Worm (Caenorhabditis elegans) whole organism, mixed stage, embryonic: ENCODE measurements around the gene T13G4.1.

Experiments
- M03D4.4 ChIP-seq: sonication (generic microtip); optimal IDR thresholded peaks from 2 replicates; lab custom pipeline; 2017; ENCODE audit warnings: mild to moderate bottlenecking, missing genetic modification characterization, missing compliant biosample characterization
- bed-3 ChIP-seq: fragments of 200-800 bp; sonication (Bioruptor generic); optimal IDR thresholded peaks from 3 replicates; lab custom pipeline; 2018; ENCODE audit warnings: mild to moderate bottlenecking, missing genetic modification characterization, moderate library complexity, missing compliant biosample characterization
- ceh-39 ChIP-seq: fragments of 150-350 bp; optimal IDR thresholded peaks from 2 replicates; lab custom pipeline; 2014; ENCODE audit warnings: missing biosample characterization, missing genetic modification characterization
- ceh-43 ChIP-seq: fragments of 200-800 bp; sonication (Bioruptor generic); optimal IDR thresholded peaks from 2 replicates; lab custom pipeline; 2018; ENCODE audit warnings: mild to moderate bottlenecking, missing genetic modification characterization, moderate library complexity, missing compliant biosample characterization
- cnd-1 ChIP-seq: fragments of 200-800 bp; sonication (Bioruptor generic); optimal IDR thresholded peaks from 2 replicates; lab custom pipeline; 2018; ENCODE audit warnings: mild to moderate bottlenecking, missing genetic modification characterization, missing compliant biosample characterization
- elt-3 ChIP-seq: fragments of 150-350 bp; optimal IDR thresholded peaks from 2 replicates; lab custom pipeline; 2014; ENCODE audit warnings: missing biosample characterization, missing genetic modification characterization
- flh-1 ChIP-seq: fragments of 200-800 bp; sonication (Bioruptor generic); optimal IDR thresholded peaks from 2 replicates; lab custom pipeline; 2018; ENCODE audit warnings: mild to moderate bottlenecking, missing genetic modification characterization, moderate library complexity, missing compliant biosample characterization
- hlh-1 ChIP-seq: fragments of 150-350 bp; optimal IDR thresholded peaks from 2 replicates; lab custom pipeline; 2014; ENCODE audit warnings: missing biosample characterization, missing genetic modification reagents, missing genetic modification characterization
- lin-32 ChIP-seq: fragments of 200-800 bp; sonication (Bioruptor generic); optimal IDR thresholded peaks from 2 replicates; lab custom pipeline; 2018; ENCODE audit warnings: mild to moderate bottlenecking, missing genetic modification characterization, missing compliant biosample characterization
- mab-5 ChIP-seq: fragments of 150-350 bp; optimal IDR thresholded peaks from 2 replicates; lab custom pipeline; 2014; ENCODE audit warnings: missing biosample characterization, missing genetic modification characterization
- mep-1 ChIP-seq: fragments of 150-350 bp; optimal IDR thresholded peaks from 2 replicates; lab custom pipeline; 2017; ENCODE audit warnings: missing biosample characterization, missing genetic modification reagents, missing genetic modification characterization, inconsistent platforms
- mls-2 ChIP-seq: sonication (generic microtip); optimal IDR thresholded peaks from 2 replicates; lab custom pipeline; 2016; ENCODE audit warnings: mild to moderate bottlenecking, missing genetic modification characterization, moderate library complexity, missing compliant biosample characterization
- nhr-12 ChIP-seq: fragments of 150-350 bp; optimal IDR thresholded peaks from 2 replicates; lab custom pipeline; 2014; ENCODE audit warnings: missing biosample characterization, missing genetic modification characterization
- nhr-2 ChIP-seq: fragments of 150-350 bp; optimal IDR thresholded peaks from 2 replicates; lab custom pipeline; 2014; ENCODE audit warnings: missing biosample characterization, missing genetic modification characterization
- nhr-28 ChIP-seq: fragments of 150-350 bp; optimal IDR thresholded peaks from 2 replicates; lab custom pipeline; 2014; ENCODE audit warnings: missing biosample characterization, missing genetic modification characterization
- nhr-76 ChIP-seq: sonication (generic microtip); optimal IDR thresholded peaks from 2 replicates; lab custom pipeline; 2017; ENCODE audit warnings: missing biosample characterization, missing genetic modification characterization
- pha-4 ChIP-seq: fragments of 150-350 bp; optimal IDR thresholded peaks from 2 replicates; lab custom pipeline; 2018; ENCODE audit warnings: missing biosample characterization, missing genetic modification reagents, missing genetic modification characterization
- tbx-8 ChIP-seq: fragments of 200-800 bp; sonication (Bioruptor generic); optimal IDR thresholded peaks from 2 replicates; lab custom pipeline; 2018; ENCODE audit warnings: mild to moderate bottlenecking, missing genetic modification characterization, moderate library complexity, missing compliant biosample characterization
- unc-39 ChIP-seq: fragments of 150-350 bp; optimal IDR thresholded peaks from 2 replicates; lab custom pipeline; 2014; ENCODE audit warnings: missing biosample characterization, missing genetic modification characterization
- unc-62 ChIP-seq: fragments of 150-350 bp; optimal IDR thresholded peaks from 2 replicates; lab custom pipeline; 2014; ENCODE audit warnings: missing biosample characterization, missing genetic modification reagents, missing genetic modification characterization
- zip-8 ChIP-seq: fragments of 150-350 bp; optimal IDR thresholded peaks from 2 replicates; lab custom pipeline; 2014; ENCODE audit warnings: missing biosample characterization, missing genetic modification characterization

The T13G4.1 gene

DNA sequence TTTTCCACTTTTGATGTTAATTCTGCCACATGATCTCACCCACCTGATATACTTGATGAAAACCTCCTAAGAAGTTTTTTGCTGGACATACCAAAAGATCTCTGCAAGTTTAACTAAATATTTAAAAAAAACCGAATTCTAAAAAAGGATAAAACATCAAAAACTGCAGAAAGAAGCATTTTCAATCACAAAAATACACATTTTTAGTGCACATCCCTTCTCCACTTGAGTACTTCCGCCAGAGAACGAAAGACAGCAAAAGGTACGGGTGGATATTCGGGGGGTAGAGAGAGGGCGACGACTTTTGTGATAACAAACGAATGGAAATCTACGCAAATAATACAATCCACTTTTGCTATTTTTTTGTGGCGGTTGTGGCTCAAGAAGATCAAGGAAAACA, 37.7 kb downstream of the T13G4.1 start, which contains the start of gene C46H3.2:
Gene C46H3.2 (minus strand): TSS at position 101 of the 400 bp plus-strand sequence.
- TF ChIP-seq nhr-76 (tag; lab: Kevin White, UChicago) (no peak), mls-2 (tag; lab: Kevin White, UChicago) (no peak), zip-8 (no peak), bed-3 (GFP tag; lab: Kevin White, UChicago) (no peak), ceh-39 (tag; lab: Kevin White, UChicago) (no peak), mep-1 (no peak), M03D4.4 (tag; lab: Kevin White, UChicago) (no peak), lin-32 (GFP tag; lab: Kevin White, UChicago) (no peak), ceh-43 (GFP tag; lab: Kevin White, UChicago) (no peak), unc-62 (GFP tag; lab: Kevin White, UChicago) (no peak), flh-1 (no peak), nhr-28 (no peak), tbx-8 (GFP tag; lab: Kevin White, UChicago) (no peak), nhr-2 (tag; lab: Kevin White, UChicago) (no peak), cnd-1 (tag; lab: Kevin White, UChicago) (no peak)
- TF ChIP-seq, all 35 proteins: peak for 0

DNA sequence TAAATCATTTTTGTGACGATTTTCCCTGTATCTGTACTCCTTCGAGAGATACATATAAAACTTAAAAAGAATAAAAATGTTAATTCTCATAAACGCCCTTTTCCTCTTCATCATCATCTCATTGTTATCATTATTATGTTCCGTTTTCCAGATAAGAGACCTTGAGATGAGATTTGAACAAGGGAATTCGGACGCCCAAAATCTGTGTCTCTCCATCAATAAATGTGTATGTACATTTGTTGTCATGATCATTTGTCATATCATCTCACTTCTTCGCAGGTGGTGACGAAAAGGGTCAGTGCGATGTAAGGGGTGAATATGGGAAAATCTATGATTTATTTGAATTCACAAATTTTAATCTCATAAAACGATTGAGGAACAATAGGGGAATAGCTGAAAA, 39.1 kb downstream of the T13G4.1 start:
- TF ChIP-seq elt-3 (tag; lab: Kevin White, UChicago) (peak; percentile 54), pha-4 (tag; lab: Kevin White, UChicago) (no peak)

DNA sequence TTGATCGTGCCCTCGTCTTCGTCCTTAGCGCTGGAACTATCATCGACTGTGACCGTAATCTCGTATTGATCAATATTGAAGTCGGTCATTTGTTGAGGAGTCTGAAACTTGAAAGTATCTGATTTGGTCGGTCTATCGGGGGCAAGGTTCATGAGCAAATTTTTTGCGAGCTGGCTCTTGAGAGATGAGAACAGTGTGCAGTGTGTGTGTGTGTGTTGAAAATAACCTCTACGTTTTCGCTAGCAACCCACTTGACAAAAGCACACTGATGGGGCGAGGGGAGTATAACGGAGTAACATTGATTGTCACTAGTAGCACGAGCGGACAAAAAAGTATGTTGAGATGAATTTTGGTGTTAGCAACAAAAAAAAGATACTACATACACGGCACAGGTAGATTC, 45.9 kb downstream of the T13G4.1 start, which contains the start of gene C25G6.3:
Gene C25G6.3 (minus strand): TSS at position 101 of the 400 bp plus-strand sequence.
- TF ChIP-seq ceh-39 (tag; lab: Kevin White, UChicago) (no peak), tbx-8 (GFP tag; lab: Kevin White, UChicago) (no peak), ceh-43 (GFP tag; lab: Kevin White, UChicago) (no peak), mep-1 (no peak), hlh-1 (tag; lab: Kevin White, UChicago) (no peak), nhr-12 (tag; lab: Kevin White, UChicago) (no peak), unc-39 (tag; lab: Kevin White, UChicago) (no peak), mab-5 (tag; lab: Kevin White, UChicago) (no peak)

DNA sequence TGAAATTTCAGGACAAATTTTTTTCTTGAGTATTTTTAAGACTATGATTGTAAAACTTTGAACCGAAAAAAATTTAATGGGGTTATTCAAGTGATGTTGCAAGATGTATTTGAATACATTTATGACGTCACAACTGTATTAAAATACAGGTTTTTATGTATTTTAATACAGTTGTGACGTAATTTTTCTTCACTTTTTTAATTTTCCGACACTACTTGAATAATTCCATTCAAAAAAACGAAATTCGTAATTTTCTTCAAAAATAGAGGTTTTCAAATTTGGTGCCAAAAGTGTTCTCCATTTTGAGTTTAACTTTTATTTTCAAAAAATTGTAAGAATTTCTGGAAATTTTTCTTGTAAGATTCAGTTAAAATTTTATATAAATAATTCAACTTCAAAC, 49.8 kb downstream of the T13G4.1 start:
- TF ChIP-seq ceh-43 (GFP tag; lab: Kevin White, UChicago) (no peak), zip-8 (peak; percentile 94)
